Fruit fly (Drosophila melanogaster) whole organism, embryonic: ENCODE results near the gene CG43135.

Experiments
- ATbp ChIP-seq: fragments of 200-800 bp; sonication (Bioruptor generic); optimal IDR thresholded peaks from 2 replicates; lab custom pipeline; 2017; ENCODE audit warnings: missing biosample characterization, mild to moderate bottlenecking, missing genetic modification characterization, missing genetic modification reagents
- Abd-B ChIP-seq: fragments of 200-800 bp; sonication (Bioruptor generic); optimal IDR thresholded peaks from 2 replicates; lab custom pipeline; 2018; ENCODE audit warnings: missing biosample characterization, mild to moderate bottlenecking, missing genetic modification characterization, moderate library complexity
- Awh ChIP-seq: fragments of 200-800 bp; sonication (Bioruptor generic); IDR thresholded peaks from 2 replicates; pipeline ENCODE4, ENCODE4 v1.3.6; 2022; ENCODE audit warnings: missing biosample characterization, missing genetic modification characterization
- Blimp-1 ChIP-seq: fragments of 200-800 bp; sonication (Bioruptor generic); optimal IDR thresholded peaks from 3 replicates; lab custom pipeline; 2018; ENCODE audit warnings: missing biosample characterization, missing genetic modification characterization, mild to moderate bottlenecking, moderate library complexity, missing genetic modification reagents
- BtbVII ChIP-seq: fragments of 200-800 bp; sonication (Bioruptor generic); optimal IDR thresholded peaks from 3 replicates; lab custom pipeline; 2017; ENCODE audit warnings: missing biosample characterization, mild to moderate bottlenecking, missing genetic modification characterization
- CG10959 ChIP-seq: fragments of 200-800 bp; sonication (Bioruptor generic); IDR thresholded peaks from 2 replicates; pipeline ENCODE4 v1.3.6; 2022; ENCODE audit warnings: missing biosample characterization, missing genetic modification characterization
- CG11723 ChIP-seq: fragments of 200-800 bp; sonication (Bioruptor generic); optimal IDR thresholded peaks from 2 replicates; lab custom pipeline; 2017; ENCODE audit warnings: missing biosample characterization, mild to moderate bottlenecking, missing genetic modification characterization
- CG12391 ChIP-seq: fragments of 200-800 bp; sonication (Bioruptor generic); optimal IDR thresholded peaks from 3 replicates; lab custom pipeline; 2018; ENCODE audit warnings: missing biosample characterization, mild to moderate bottlenecking, missing genetic modification characterization, moderate library complexity
- CG12744 ChIP-seq: fragments of 200-800 bp; sonication (Bioruptor generic); optimal IDR thresholded peaks from 2 replicates; lab custom pipeline; 2016; ENCODE audit warnings: missing biosample characterization, missing genetic modification characterization
- CG13296 ChIP-seq: fragments of 200-800 bp; sonication (Bioruptor generic); optimal IDR thresholded peaks from 3 replicates; lab custom pipeline; 2018; ENCODE audit warnings: missing biosample characterization, mild to moderate bottlenecking, missing genetic modification characterization
- CG13424 ChIP-seq: fragments of 200-800 bp; sonication (Bioruptor generic); optimal IDR thresholded peaks from 2 replicates; lab custom pipeline; 2019; ENCODE audit warnings: missing biosample characterization, mild to moderate bottlenecking, missing genetic modification characterization, moderate library complexity
- CG15514 ChIP-seq: fragments of 200-800 bp; sonication (Bioruptor generic); optimal IDR thresholded peaks from 3 replicates; lab custom pipeline; 2017; ENCODE audit warnings: missing biosample characterization, missing genetic modification characterization, mild to moderate bottlenecking, moderate library complexity, missing genetic modification reagents
- CG15601 ChIP-seq: fragments of 200-800 bp; sonication (Bioruptor generic); optimal IDR thresholded peaks from 3 replicates; lab custom pipeline; 2019; ENCODE audit warnings: missing biosample characterization, mild to moderate bottlenecking, missing genetic modification characterization, moderate library complexity
- CG16813 ChIP-seq: fragments of 200-800 bp; sonication (Bioruptor generic); IDR thresholded peaks from 3 replicates; pipeline ENCODE4 v1.3.6; 2022; ENCODE audit warnings: missing biosample characterization, missing genetic modification characterization; ENCODE audit not compliant: partially characterized antibody
- CG16863 ChIP-seq: fragments of 200-800 bp; sonication (Bioruptor generic); optimal IDR thresholded peaks from 3 replicates; lab custom pipeline; 2016; ENCODE audit warnings: missing biosample characterization, missing genetic modification characterization
- CG17328 ChIP-seq: fragments of 200-800 bp; sonication (Bioruptor generic); IDR thresholded peaks from 2 replicates; pipeline ENCODE4 v1.3.6; 2022; ENCODE audit warnings: missing biosample characterization, missing genetic modification characterization
- CG18476 ChIP-seq: fragments of 200-800 bp; sonication (Bioruptor generic); optimal IDR thresholded peaks from 2 replicates; lab custom pipeline; 2016; ENCODE audit warnings: missing biosample characterization, mild to moderate bottlenecking, missing genetic modification characterization
- CG18599 ChIP-seq: fragments of 200-800 bp; sonication (Bioruptor generic); optimal IDR thresholded peaks from 3 replicates; lab custom pipeline; 2017; ENCODE audit warnings: missing biosample characterization, missing genetic modification characterization, mild to moderate bottlenecking, moderate library complexity, missing genetic modification reagents
- CG2129 ChIP-seq: fragments of 200-800 bp; sonication (Bioruptor generic); IDR thresholded peaks from 2 replicates; pipeline ENCODE4 v1.3.6; 2022; ENCODE audit warnings: missing biosample characterization, missing genetic modification characterization; ENCODE audit not compliant: partially characterized antibody
- CG33213 ChIP-seq: fragments of 200-800 bp; sonication (Bioruptor generic); optimal IDR thresholded peaks from 3 replicates; lab custom pipeline; 2016; ENCODE audit warnings: missing biosample characterization, missing genetic modification characterization
- CG3407 ChIP-seq: fragments of 200-800 bp; sonication (Bioruptor generic); optimal IDR thresholded peaks from 2 replicates; lab custom pipeline; 2018; ENCODE audit warnings: missing biosample characterization, mild to moderate bottlenecking, missing genetic modification characterization
- CG4282 ChIP-seq: fragments of 200-800 bp; sonication (Bioruptor generic); optimal IDR thresholded peaks from 2 replicates; lab custom pipeline; 2016; ENCODE audit warnings: missing biosample characterization, missing genetic modification characterization
- CG4328 ChIP-seq: fragments of 200-800 bp; sonication (Bioruptor generic); optimal IDR thresholded peaks from 3 replicates; lab custom pipeline; 2017; ENCODE audit warnings: missing biosample characterization, missing genetic modification reagents, missing genetic modification characterization
- CG7357 ChIP-seq: fragments of 200-800 bp; sonication (Bioruptor generic); IDR thresholded peaks from 3 replicates; pipeline ENCODE4 v1.3.6; 2022; ENCODE audit warnings: missing biosample characterization, missing genetic modification characterization
- CG7839 ChIP-seq: fragments of 200-800 bp; sonication (Bioruptor generic); optimal IDR thresholded peaks from 3 replicates; lab custom pipeline; 2018; ENCODE audit warnings: missing biosample characterization, mild to moderate bottlenecking, missing genetic modification characterization, moderate library complexity
- CG9727 ChIP-seq: fragments of 200-800 bp; sonication (Bioruptor generic); optimal IDR thresholded peaks from 3 replicates; lab custom pipeline; 2017; ENCODE audit warnings: missing biosample characterization, mild to moderate bottlenecking, missing genetic modification characterization
- CHES-1-like ChIP-seq: fragments of 200-800 bp; sonication (Bioruptor generic); optimal IDR thresholded peaks from 2 replicates; lab custom pipeline; 2016; ENCODE audit warnings: missing biosample characterization, missing genetic modification characterization
- D19A ChIP-seq: fragments of 200-800 bp; optimal IDR thresholded peaks from 3 replicates; lab custom pipeline; 2019; ENCODE audit warnings: missing biosample characterization, mild to moderate bottlenecking, missing genetic modification characterization, moderate library complexity
- Fer2 ChIP-seq: fragments of 200-800 bp; sonication (Bioruptor generic); optimal IDR thresholded peaks from 2 replicates; lab custom pipeline; 2018; ENCODE audit warnings: missing biosample characterization, mild to moderate bottlenecking, missing genetic modification characterization, moderate library complexity
- Lpt ChIP-seq: fragments of >200 bp; optimal IDR thresholded peaks from 2 replicates; lab custom pipeline; 2018; ENCODE audit warnings: missing biosample characterization, missing genetic modification characterization
- Nf-YC ChIP-seq: fragments of 200-800 bp; optimal IDR thresholded peaks from 3 replicates; lab custom pipeline; 2019; ENCODE audit warnings: missing biosample characterization, mild to moderate bottlenecking, missing genetic modification characterization, moderate library complexity
- TFAM ChIP-seq: fragments of 200-800 bp; sonication (Bioruptor generic); optimal IDR thresholded peaks from 2 replicates; lab custom pipeline; 2017; ENCODE audit warnings: missing biosample characterization, missing genetic modification characterization, inconsistent platforms
- Tbp ChIP-seq: fragments of >200 bp; optimal IDR thresholded peaks from 2 replicates; lab custom pipeline; 2018; ENCODE audit warnings: missing biosample characterization, missing genetic modification characterization
- Trl ChIP-seq, 3 experiments: fragments of >200 bp in 2 of 3; fragments of 200-800 bp in 1 of 3; sonication (Bioruptor generic) in 1 of 3; optimal IDR thresholded peaks; 2 replicates in 1 of 3; 3 replicates in 2 of 3; lab custom pipeline; 2016 to 2017; ENCODE audit warnings: missing biosample characterization in 1 of 3, missing genetic modification characterization in 1 of 3
- Xrp1 ChIP-seq: fragments of 200-800 bp; sonication (Bioruptor generic); IDR thresholded peaks from 2 replicates; pipeline ENCODE4 v1.3.6; 2022; ENCODE audit warnings: missing biosample characterization, missing genetic modification characterization
- ap ChIP-seq: fragments of 200-800 bp; sonication (Bioruptor generic); IDR thresholded peaks from 2 replicates; pipeline ENCODE4 v1.3.6; 2022; ENCODE audit warnings: missing biosample characterization, missing genetic modification characterization
- bab2 ChIP-seq: fragments of 200-800 bp; sonication (Bioruptor generic); optimal IDR thresholded peaks from 2 replicates; lab custom pipeline; 2016; ENCODE audit warnings: missing biosample characterization, missing genetic modification characterization
- crc ChIP-seq: fragments of 200-800 bp; sonication (Bioruptor generic); optimal IDR thresholded peaks from 2 replicates; lab custom pipeline; 2016; ENCODE audit warnings: missing biosample characterization, missing genetic modification characterization
- dan ChIP-seq: fragments of 200-800 bp; sonication (Bioruptor generic); IDR thresholded peaks from 2 replicates; pipeline ENCODE4 v1.3.6; 2022; ENCODE audit warnings: missing biosample characterization, missing genetic modification characterization
- dmrt99B ChIP-seq: fragments of 200-800 bp; sonication (Bioruptor generic); optimal IDR thresholded peaks from 2 replicates; lab custom pipeline; 2018; ENCODE audit warnings: missing biosample characterization, mild to moderate bottlenecking, missing genetic modification characterization, moderate library complexity
- jigr1 ChIP-seq: fragments of 200-800 bp; sonication (Bioruptor generic); IDR thresholded peaks from 3 replicates; pipeline ENCODE4 v1.3.6; 2022; ENCODE audit warnings: missing biosample characterization, missing genetic modification characterization
- jing ChIP-seq: fragments of 200-800 bp; sonication (Bioruptor generic); optimal IDR thresholded peaks from 2 replicates; lab custom pipeline; 2018; ENCODE audit warnings: missing biosample characterization, mild to moderate bottlenecking, missing genetic modification characterization
- jumu ChIP-seq: fragments of 200-800 bp; sonication (Bioruptor generic); optimal IDR thresholded peaks from 3 replicates; lab custom pipeline; 2016; ENCODE audit warnings: missing biosample characterization, missing genetic modification characterization
- kay ChIP-seq: fragments of 200-800 bp; sonication (Bioruptor generic); optimal IDR thresholded peaks from 2 replicates; lab custom pipeline; 2016; ENCODE audit warnings: missing biosample characterization, missing genetic modification characterization
- pfk ChIP-seq: fragments of 200-800 bp; sonication (Bioruptor generic); optimal IDR thresholded peaks from 2 replicates; lab custom pipeline; 2018; ENCODE audit warnings: missing biosample characterization, mild to moderate bottlenecking, missing genetic modification characterization, moderate library complexity
- pnt ChIP-seq: fragments of 200-800 bp; sonication (Bioruptor generic); optimal IDR thresholded peaks from 3 replicates; lab custom pipeline; 2016; ENCODE audit warnings: missing biosample characterization, missing genetic modification characterization
- scrt ChIP-seq: fragments of 200-800 bp; sonication (Bioruptor generic); optimal IDR thresholded peaks from 2 replicates; lab custom pipeline; 2018; ENCODE audit warnings: missing biosample characterization, mild to moderate bottlenecking, missing genetic modification characterization, moderate library complexity
- sens ChIP-seq: fragments of 200-800 bp; sonication (Bioruptor generic); peaks from one replicate; lab custom pipeline; 2016; ENCODE audit warnings: missing biosample characterization, missing genetic modification characterization
- toy ChIP-seq: fragments of 200-800 bp; sonication (Bioruptor generic); IDR thresholded peaks from 2 replicates; pipeline ENCODE4 v1.3.6; 2022; ENCODE audit warnings: missing biosample characterization, missing genetic modification characterization
- tup ChIP-seq: fragments of 200-800 bp; sonication (Bioruptor generic); optimal IDR thresholded peaks from 2 replicates; lab custom pipeline; 2016; ENCODE audit warnings: missing biosample characterization, mild to moderate bottlenecking, missing genetic modification characterization, moderate library complexity

Gene CG43135

dm6 chrX:4202235-4202794, 45.9 kb upstream of the CG43135 start (continued):
- peak; percentile 25 for TF ChIP-seq Blimp-1 (GFP tag; lab: Kevin White, UChicago)
- no peak for TF ChIP-seq Tbp (GFP tag; lab: Kevin White, UChicago)
- TF ChIP-seq CHES-1-like (GFP tag; lab: Kevin White, UChicago): peak; percentile 7
- no peak for TF ChIP-seq pnt
- TF ChIP-seq ap (GFP tag; lab: Robert Waterston, UW): no peak
- TF ChIP-seq kay (GFP tag; lab: Kevin White, UChicago): no peak
- TF ChIP-seq dmrt99B: peak; percentile 34
- TF ChIP-seq CG18476 (GFP tag; lab: Kevin White, UChicago): peak; percentile 19
- TF ChIP-seq scrt (GFP tag; lab: Kevin White, UChicago): peak; percentile 54
- TF ChIP-seq bab2: peak; percentile 16
- no peak for TF ChIP-seq TFAM (GFP tag; lab: Kevin White, UChicago)
- TF ChIP-seq CG2129 (GFP tag; lab: Robert Waterston, UW): no peak
- TF ChIP-seq CG15601 (tag; lab: Kevin White, UChicago): peak; percentile 66
- no peak for TF ChIP-seq Nf-YC (tag; lab: Kevin White, UChicago)
- peak; percentile 56 for TF ChIP-seq CG9727 (GFP tag; lab: Kevin White, UChicago)
- TF ChIP-seq CG7839 (tag; lab: Kevin White, UChicago): peak; percentile 12
- peak; percentile 70 for TF ChIP-seq BtbVII (GFP tag; lab: Kevin White, UChicago)
- TF ChIP-seq jigr1: no peak
- peak; percentile 67 for TF ChIP-seq CG13296 (GFP tag; lab: Kevin White, UChicago)
- TF ChIP-seq CG13424 (tag; lab: Kevin White, UChicago): peak; percentile 32
- no peak for TF ChIP-seq CG17328 (GFP tag; lab: Robert Waterston, UW)
- TF ChIP-seq jing (GFP tag; lab: Kevin White, UChicago): no peak
- TF ChIP-seq CG15514 (GFP tag; lab: Kevin White, UChicago): peak; percentile 58
- no peak; the same call in 1 of the 2 replicates for TF ChIP-seq Awh (GFP tag; lab: Robert Waterston, UW)
- no peak for TF ChIP-seq jumu (GFP tag; lab: Kevin White, UChicago)
- no peak for TF ChIP-seq CG16863
- peak; percentile 75 for TF ChIP-seq CG18599
- peak; percentile 41 for TF ChIP-seq tup (GFP tag; lab: Kevin White, UChicago)
- peak; percentile 11 for TF ChIP-seq Fer2
- peak; percentile 57 for TF ChIP-seq CG3407 (GFP tag; lab: Kevin White, UChicago)
- TF ChIP-seq crc (GFP tag; lab: Kevin White, UChicago): no peak
- TF ChIP-seq Trl (optimal IDR thresholded peaks at IDR 0.05; lab: Kevin White, UChicago): no peak
- peak; percentile 16 for TF ChIP-seq Trl (GFP tag; optimal IDR thresholded peaks at IDR 0.05; lab: Kevin White, UChicago)
- no peak for TF ChIP-seq CG16813 (GFP tag; lab: Robert Waterston, UW)
- TF ChIP-seq toy (GFP tag; lab: Robert Waterston, UW): no peak
- TF ChIP-seq ATbp (GFP tag; lab: Kevin White, UChicago): peak; percentile 75
- no peak for TF ChIP-seq Lpt (GFP tag; lab: Kevin White, UChicago)
- TF ChIP-seq CG12391 (tag; lab: Kevin White, UChicago): peak; percentile 6
- TF ChIP-seq CG33213: peak; percentile 43
- no peak for TF ChIP-seq CG10959 (GFP tag; lab: Robert Waterston, UW)
- TF ChIP-seq dan (GFP tag; lab: Robert Waterston, UW): no peak
- TF ChIP-seq Abd-B (GFP tag; lab: Kevin White, UChicago): no peak
- peak; percentile 55 for TF ChIP-seq Xrp1 (GFP tag; lab: Robert Waterston, UW)
- peak; percentile 23 for TF ChIP-seq D19A (tag; lab: Kevin White, UChicago)
- TF ChIP-seq CG7357 (GFP tag; lab: Robert Waterston, UW): no peak
- peak; percentile 61 for TF ChIP-seq CG4328 (GFP tag; lab: Kevin White, UChicago)
- peak; percentile 89 for TF ChIP-seq sens (GFP tag; lab: Kevin White, UChicago)
- peak; percentile 6 for TF ChIP-seq CG12744 (GFP tag; lab: Kevin White, UChicago)
- TF ChIP-seq CG11723 (GFP tag; lab: Kevin White, UChicago): peak; percentile 53
- TF ChIP-seq CG4282: no peak
- peak; percentile 54 for TF ChIP-seq pfk (GFP tag; lab: Kevin White, UChicago)
